Worm (Caenorhabditis elegans) whole organism, L3 larva: ENCODE results near the gene nyn-1.

Source experiments
- ceh-82 ChIP-seq: fragments of 150-350 bp; optimal IDR thresholded peaks from 2 replicates; lab custom pipeline; 2014; ENCODE audit warnings: missing biosample characterization, missing genetic modification characterization
- elt-3 ChIP-seq, 3 experiments: fragments of 150-350 bp in 1 of 3; sonication (generic microtip) in 2 of 3; optimal IDR thresholded peaks; 2 replicates in 2 of 3; 4 replicates in 1 of 3; lab custom pipeline; 2014 to 2017; ENCODE audit warnings: missing biosample characterization in 3 of 3, missing genetic modification characterization in 3 of 3
- fos-1 ChIP-seq: fragments of 150-350 bp; optimal IDR thresholded peaks from 2 replicates; lab custom pipeline; 2014; ENCODE audit warnings: missing biosample characterization, missing genetic modification characterization
- jun-1 ChIP-seq: fragments of 150-350 bp; optimal IDR thresholded peaks from 2 replicates; lab custom pipeline; 2014; ENCODE audit warnings: missing biosample characterization, missing genetic modification reagents, missing genetic modification characterization
- lin-39 ChIP-seq: fragments of 150-350 bp; optimal IDR thresholded peaks from 2 replicates; lab custom pipeline; 2018; ENCODE audit warnings: missing biosample characterization, missing genetic modification reagents, missing genetic modification characterization
- lsy-12 ChIP-seq: sonication (generic microtip); optimal IDR thresholded peaks from 2 replicates; lab custom pipeline; 2016; ENCODE audit warnings: mild to moderate bottlenecking, missing genetic modification characterization, missing compliant biosample characterization
- mdl-1 ChIP-seq: fragments of 150-350 bp; optimal IDR thresholded peaks from 2 replicates; lab custom pipeline; 2014; ENCODE audit warnings: missing biosample characterization, missing genetic modification characterization
- nhr-12 ChIP-seq: fragments of 150-350 bp; optimal IDR thresholded peaks from 2 replicates; lab custom pipeline; 2014; ENCODE audit warnings: missing biosample characterization, missing genetic modification characterization
- nhr-23 ChIP-seq: fragments of 150-350 bp; optimal IDR thresholded peaks from 2 replicates; lab custom pipeline; 2014; ENCODE audit warnings: missing biosample characterization, missing genetic modification reagents, missing genetic modification characterization
- nhr-25 ChIP-seq: sonication (generic microtip); optimal IDR thresholded peaks from 2 replicates; lab custom pipeline; 2017; ENCODE audit warnings: missing biosample characterization, missing genetic modification characterization
- nhr-76 ChIP-seq: fragments of 150-350 bp; sonication (generic microtip); optimal IDR thresholded peaks from 5 replicates; lab custom pipeline; 2014; ENCODE audit warnings: missing biosample characterization, missing genetic modification characterization
- nhr-77 ChIP-seq: fragments of 150-350 bp; optimal IDR thresholded peaks from 2 replicates; lab custom pipeline; 2014; ENCODE audit warnings: missing biosample characterization, missing genetic modification characterization
- snpc-4 ChIP-seq: fragments of 150-350 bp; optimal IDR thresholded peaks from 2 replicates; lab custom pipeline; 2014; ENCODE audit warnings: missing biosample characterization, missing genetic modification characterization
- ztf-11 ChIP-seq: fragments of 150-350 bp; optimal IDR thresholded peaks from 2 replicates; lab custom pipeline; 2014; ENCODE audit warnings: missing biosample characterization, missing genetic modification characterization

- TF ChIP-seq lin-39 (no peak), snpc-4 (tag; lab: Kevin White, UChicago) (no peak), mdl-1 (tag; lab: Kevin White, UChicago) (no peak), ztf-11 (tag; lab: Kevin White, UChicago) (no peak), nhr-25 (tag; lab: Kevin White, UChicago) (no peak), nhr-77 (tag; lab: Kevin White, UChicago) (no peak), nhr-76 (tag; lab: Kevin White, UChicago) (no peak), jun-1 (no peak), nhr-12 (tag; lab: Kevin White, UChicago) (no peak), fos-1 (tag; lab: Kevin White, UChicago) (no peak), nhr-23 (no peak), lsy-12 (tag; lab: Kevin White, UChicago) (no peak), elt-3 (tag; optimal IDR thresholded peaks at IDR 0.05; lab: Kevin White, UChicago) (no peak), ceh-82 (tag; lab: Kevin White, UChicago) (no peak)
Observed at ce11 chrIV:13650238-13650637, 36.6 kb downstream of the nyn-1 start, which contains the start of gene C08F11.17.
